Fruit fly (Drosophila melanogaster) S2 (cell line): Measurements from ENCODE around the gene Ir67a.

Experiments
- CG8478 ChIP-seq: fragments of >200 bp; optimal IDR thresholded peaks from 2 replicates; lab custom pipeline; 2018
- CTCF ChIP-seq, 2 experiments: fragments of >200 bp; optimal IDR thresholded peaks; 2 replicates each; lab custom pipeline; 2018

- TF ChIP-seq CG8478 (lab: Kevin White, UChicago) (no peak), CTCF (optimal IDR thresholded peaks at IDR 0.05; lab: Kevin White, UChicago) (no peak)
These were observed 41.5 kb downstream of the Ir67a start for dm6 chr3L:9502294-9502693.
